Worm (Caenorhabditis elegans) whole organism, L4 larva: ENCODE data around the gene C05D12.2.

Source experiments
- D1046.2 ChIP-seq: fragments of 200-800 bp; sonication (Bioruptor generic); IDR thresholded peaks from 2 replicates; pipeline ENCODE4 v1.3.6; 2022; ENCODE audit warnings: missing genetic modification characterization, missing compliant biosample characterization
- F10B5.3 ChIP-seq: sonication (generic microtip); optimal IDR thresholded peaks from 2 replicates; lab custom pipeline; 2016; ENCODE audit warnings: mild to moderate bottlenecking, missing genetic modification characterization, missing compliant biosample characterization
- F26F4.8 ChIP-seq: fragments of 200-800 bp; sonication (Bioruptor generic); conservative IDR thresholded peaks from 2 replicates; pipeline ENCODE4 v1.3.6; 2022; ENCODE audit warnings: missing genetic modification characterization, missing compliant biosample characterization
- T20F7.1 ChIP-seq: fragments of 200-800 bp; sonication (Bioruptor generic); optimal IDR thresholded peaks from 2 replicates; lab custom pipeline; 2018; ENCODE audit warnings: mild to moderate bottlenecking, missing genetic modification characterization, missing compliant biosample characterization
- aly-2 ChIP-seq: sonication (generic microtip); optimal IDR thresholded peaks from 2 replicates; lab custom pipeline; 2018; ENCODE audit warnings: missing biosample characterization, missing genetic modification characterization
- ama-1 ChIP-seq: fragments of 150-350 bp; optimal IDR thresholded peaks from 2 replicates; lab custom pipeline; 2014; ENCODE audit warnings: inconsistent platforms, mixed read lengths
- ceh-28 ChIP-seq: fragments of 150-350 bp; optimal IDR thresholded peaks from 2 replicates; lab custom pipeline; 2014; ENCODE audit warnings: missing biosample characterization, missing genetic modification reagents, missing genetic modification characterization
- ceh-32 ChIP-seq: sonication (generic microtip); optimal IDR thresholded peaks from 2 replicates; lab custom pipeline; 2016; ENCODE audit warnings: mild to moderate bottlenecking, missing genetic modification characterization, missing compliant biosample characterization; ENCODE audit not compliant: poor library complexity
- cey-2 ChIP-seq: sonication (generic microtip); optimal IDR thresholded peaks from 3 replicates; lab custom pipeline; 2017; ENCODE audit warnings: missing genetic modification characterization, mild to moderate bottlenecking, missing compliant biosample characterization, antibody characterized with exemption, borderline replicate concordance; ENCODE audit not compliant: insufficient read depth
- daf-16 ChIP-seq, 3 experiments: sonication (generic microtip); optimal IDR thresholded peaks; 2 replicates each; lab custom pipeline; 2016 to 2017; ENCODE audit warnings: missing genetic modification characterization in 3 of 3, missing genetic modification reagents in 3 of 3, mild to moderate bottlenecking in 2 of 3, missing compliant biosample characterization in 2 of 3, missing biosample characterization in 1 of 3, moderate library complexity in 1 of 3
- daf-8 ChIP-seq: fragments of 200-800 bp; sonication (Bioruptor generic); IDR thresholded peaks from 2 replicates; pipeline ENCODE4 v1.3.6; 2022; ENCODE audit warnings: missing genetic modification characterization, missing compliant biosample characterization
- dmd-6 ChIP-seq: fragments of 200-800 bp; sonication (Bioruptor generic); IDR thresholded peaks from 2 replicates; pipeline ENCODE4 v1.3.6; 2022; ENCODE audit warnings: missing genetic modification reagents, missing genetic modification characterization, missing compliant biosample characterization
- dve-1 ChIP-seq: sonication (generic microtip); optimal IDR thresholded peaks from 2 replicates; lab custom pipeline; 2017; ENCODE audit warnings: antibody characterized with exemption, mild to moderate bottlenecking, missing genetic modification characterization, missing compliant biosample characterization; ENCODE audit not compliant: insufficient read depth
- hlh-11 ChIP-seq: fragments of 200-800 bp; sonication (Bioruptor generic); optimal IDR thresholded peaks from 2 replicates; lab custom pipeline; 2018; ENCODE audit warnings: mild to moderate bottlenecking, missing genetic modification characterization, missing compliant biosample characterization
- lim-7 ChIP-seq: fragments of 200-800 bp; sonication (Bioruptor generic); IDR thresholded peaks from 2 replicates; pipeline ENCODE4 v1.3.6; 2022; ENCODE audit warnings: missing genetic modification characterization, missing compliant biosample characterization
- lin-1 ChIP-seq: fragments of 200-800 bp; sonication (Bioruptor generic); IDR thresholded peaks from 2 replicates; pipeline ENCODE4 v1.3.6; 2022; ENCODE audit warnings: missing genetic modification reagents, missing genetic modification characterization, missing compliant biosample characterization
- lin-38 ChIP-seq: fragments of 200-800 bp; sonication (Bioruptor generic); IDR thresholded peaks from 2 replicates; pipeline ENCODE4 v1.3.6; 2022; ENCODE audit warnings: missing genetic modification reagents, missing genetic modification characterization, missing compliant biosample characterization
- lir-3 ChIP-seq: sonication (generic microtip); optimal IDR thresholded peaks from 2 replicates; lab custom pipeline; 2016; ENCODE audit warnings: mild to moderate bottlenecking, missing genetic modification characterization, missing compliant biosample characterization
- mdl-1 ChIP-seq, 2 experiments: fragments of 150-350 bp in 1 of 2; sonication (generic microtip) in 1 of 2; optimal IDR thresholded peaks; 2 replicates each; lab custom pipeline; 2014 to 2017; ENCODE audit warnings: missing biosample characterization in 2 of 2, missing genetic modification characterization in 2 of 2
- mxl-3 ChIP-seq: fragments of 200-800 bp; sonication (Bioruptor generic); optimal IDR thresholded peaks from 2 replicates; lab custom pipeline; 2018; ENCODE audit warnings: mild to moderate bottlenecking, missing genetic modification characterization, missing compliant biosample characterization
- nhr-102 ChIP-seq: sonication (generic microtip); optimal IDR thresholded peaks from 2 replicates; lab custom pipeline; 2016; ENCODE audit warnings: mild to moderate bottlenecking, missing genetic modification characterization, moderate library complexity, missing compliant biosample characterization
- nhr-28 ChIP-seq: fragments of 150-350 bp; optimal IDR thresholded peaks from 2 replicates; lab custom pipeline; 2014; ENCODE audit warnings: missing biosample characterization, missing genetic modification characterization
- nhr-41 ChIP-seq: fragments of 200-800 bp; sonication (Bioruptor generic); IDR thresholded peaks from 2 replicates; pipeline ENCODE4 v1.3.6; 2022; ENCODE audit warnings: missing genetic modification reagents, missing genetic modification characterization, missing compliant biosample characterization
- nhr-42 ChIP-seq: fragments of 200-800 bp; sonication (Bioruptor generic); IDR thresholded peaks from 2 replicates; pipeline ENCODE4 v1.3.6; 2022; ENCODE audit warnings: missing genetic modification characterization, missing compliant biosample characterization
- nhr-77 ChIP-seq: fragments of 150-350 bp; optimal IDR thresholded peaks from 2 replicates; lab custom pipeline; 2014; ENCODE audit warnings: missing biosample characterization, missing genetic modification characterization
- pqm-1 ChIP-seq: sonication (generic microtip); optimal IDR thresholded peaks from 2 replicates; lab custom pipeline; 2017; ENCODE audit warnings: missing biosample characterization, missing genetic modification characterization
- rbr-2 ChIP-seq: sonication (generic microtip); optimal IDR thresholded peaks from 2 replicates; lab custom pipeline; 2016; ENCODE audit warnings: missing genotype, missing genetic modification characterization, missing compliant biosample characterization
- saeg-2 ChIP-seq: fragments of 200-800 bp; sonication (Bioruptor generic); IDR thresholded peaks from 2 replicates; pipeline ENCODE4 v1.3.6; 2022; ENCODE audit warnings: missing genetic modification reagents, missing genetic modification characterization, missing compliant biosample characterization
- snpc-1.2 ChIP-seq: fragments of 200-800 bp; sonication (Bioruptor generic); IDR thresholded peaks from 2 replicates; pipeline ENCODE4 v1.3.6; 2022; ENCODE audit warnings: missing genetic modification reagents, missing genetic modification characterization, missing compliant biosample characterization
- snpc-4 ChIP-seq: fragments of 150-350 bp; optimal IDR thresholded peaks from 2 replicates; lab custom pipeline; 2014; ENCODE audit warnings: missing biosample characterization, missing genetic modification characterization
- spr-3 ChIP-seq: fragments of 200-800 bp; sonication (Bioruptor generic); optimal IDR thresholded peaks from 2 replicates; lab custom pipeline; 2018; ENCODE audit warnings: mild to moderate bottlenecking, missing genetic modification characterization, missing compliant biosample characterization
- tra-1 ChIP-seq: fragments of 200-800 bp; sonication (Bioruptor generic); IDR thresholded peaks from 2 replicates; pipeline ENCODE4 v1.3.6; 2022; ENCODE audit warnings: missing genetic modification reagents, missing genetic modification characterization, missing compliant biosample characterization
- unc-39 ChIP-seq: sonication (generic microtip); optimal IDR thresholded peaks from 2 replicates; lab custom pipeline; 2017; ENCODE audit warnings: missing biosample characterization, missing genetic modification characterization
- unc-62 ChIP-seq, 3 experiments: fragments of 150-350 bp in 1 of 3; sonication (generic microtip); optimal IDR thresholded peaks in 2 of 3; peaks in 1 of 3; 1 replicate in 1 of 3; 2 replicates in 2 of 3; lab custom pipeline; 2014 to 2017; ENCODE audit warnings: missing biosample characterization in 3 of 3, missing genetic modification characterization in 3 of 3, missing genetic modification reagents in 3 of 3, missing genotype in 1 of 3
- zip-2 ChIP-seq: fragments of 150-350 bp; optimal IDR thresholded peaks from 2 replicates; lab custom pipeline; 2014; ENCODE audit warnings: missing biosample characterization, missing genetic modification characterization
- ztf-11 ChIP-seq: fragments of 150-350 bp; optimal IDR thresholded peaks from 2 replicates; lab custom pipeline; 2014; ENCODE audit warnings: missing biosample characterization, missing genetic modification characterization

Gene C05D12.2

ce11 chrII:11400386-11400785 lies 17.7 kb upstream of the C05D12.2 start:
- TF ChIP-seq daf-16 (GFP tag; optimal IDR thresholded peaks at IDR 0.05; lab: Kevin White, UChicago) (no peak), daf-16 (tag; optimal IDR thresholded peaks at IDR 0.05; lab: Kevin White, UChicago) (no peak), zip-2 (tag; lab: Kevin White, UChicago) (no peak), unc-62 (GFP tag; optimal IDR thresholded peaks at IDR 0.05 in 1 of 2; lab: Kevin White, UChicago) (peak in 1 of 2 experiments; percentile 61), unc-62 (tag; optimal IDR thresholded peaks at IDR 0.05; lab: Kevin White, UChicago) (no peak), F26F4.8 (GFP tag; lab: Robert Waterston, UW) (no peak), ztf-11 (tag; lab: Kevin White, UChicago) (no peak)

- TF ChIP-seq aly-2 (tag; lab: Kevin White, UChicago), result no peak
- TF ChIP-seq unc-39 (tag; lab: Kevin White, UChicago), result no peak
Measured at ce11 chrII:11409678-11410133, 8.4 kb upstream of the C05D12.2 start, which contains the start of gene C05D12.7. Gene C05D12.7 (plus strand): TSS chrII:11410083.

ce11 chrII:11415672-11416071 lies 2.4 kb upstream of the C05D12.2 start, which contains the start of gene C05D12.1:
Gene C05D12.1 (minus strand): TSS chrII:11415772.
- TF ChIP-seq mxl-3 (GFP tag; lab: Kevin White, UChicago) (no peak), mdl-1 (tag; optimal IDR thresholded peaks at IDR 0.05; lab: Kevin White, UChicago) (no peak), F26F4.8 (GFP tag; lab: Robert Waterston, UW) (no peak), unc-62 (GFP tag; optimal IDR thresholded peaks at IDR 0.05 in 1 of 2; lab: Kevin White, UChicago) (no peak), unc-62 (tag; optimal IDR thresholded peaks at IDR 0.05; lab: Kevin White, UChicago) (no peak), F10B5.3 (tag; lab: Kevin White, UChicago) (no peak), nhr-41 (GFP tag; lab: Robert Waterston, UW) (no peak), ceh-32 (tag; lab: Kevin White, UChicago) (no peak), unc-39 (tag; lab: Kevin White, UChicago) (no peak), daf-8 (GFP tag; lab: Robert Waterston, UW) (no peak), lin-38 (GFP tag; lab: Robert Waterston, UW) (no peak), D1046.2 (GFP tag; lab: Robert Waterston, UW) (no peak)

ce11 chrII:11418476-11418875 lies 377 bp downstream of the C05D12.2 start:
- no peak for TF ChIP-seq saeg-2 (GFP tag; lab: Robert Waterston, UW)
- TF ChIP-seq nhr-102, result no peak
- no peak for TF ChIP-seq lin-1 (GFP tag; lab: Robert Waterston, UW)
- no peak for TF ChIP-seq snpc-4 (tag; lab: Kevin White, UChicago)
- TF ChIP-seq snpc-1.2 (GFP tag; lab: Robert Waterston, UW), result no peak
- no peak for TF ChIP-seq daf-16 (GFP tag; optimal IDR thresholded peaks at IDR 0.05; lab: Kevin White, UChicago)
- peak; percentile 72 for TF ChIP-seq daf-16 (tag; optimal IDR thresholded peaks at IDR 0.05; lab: Kevin White, UChicago)
- TF ChIP-seq hlh-11, result peak; percentile 44
- peak; percentile 78 for TF ChIP-seq nhr-77 (tag; lab: Kevin White, UChicago)
- peak in 1 of 2 experiments; percentile 6 for TF ChIP-seq mdl-1 (tag; optimal IDR thresholded peaks at IDR 0.05; lab: Kevin White, UChicago)
- TF ChIP-seq dve-1 (tag; lab: Kevin White, UChicago), result peak; percentile 55
- peak; percentile 85 for TF ChIP-seq nhr-28 (tag; lab: Kevin White, UChicago)
- TF ChIP-seq rbr-2 (tag; lab: Kevin White, UChicago), result no peak
- no peak for TF ChIP-seq daf-8 (GFP tag; lab: Robert Waterston, UW)
- no peak for TF ChIP-seq ama-1 (lab: Kevin White, UChicago)
- peak; percentile 84 for TF ChIP-seq pqm-1 (tag; lab: Kevin White, UChicago)
- no peak for TF ChIP-seq cey-2 (tag; lab: Kevin White, UChicago)
- peak; percentile 64 for TF ChIP-seq dmd-6 (GFP tag; lab: Robert Waterston, UW)
- no peak for TF ChIP-seq ceh-28 (tag; lab: Kevin White, UChicago)
- TF ChIP-seq lim-7, result no peak
- no peak for TF ChIP-seq lir-3 (tag; lab: Kevin White, UChicago)
- TF ChIP-seq lin-38 (GFP tag; lab: Robert Waterston, UW), result no peak
- TF ChIP-seq nhr-42, result no peak
- no peak for TF ChIP-seq tra-1 (GFP tag; lab: Robert Waterston, UW)
- no peak for TF ChIP-seq spr-3 (GFP tag; lab: Kevin White, UChicago)
- no peak for TF ChIP-seq T20F7.1 (GFP tag; lab: Kevin White, UChicago)
